Worm (Caenorhabditis elegans) whole organism, L4 larva: Measurements from ENCODE around the gene T16A9.3.

ENCODE experiments used
- egl-27 ChIP-seq: sonication (generic microtip); optimal IDR thresholded peaks from 3 replicates; lab custom pipeline; 2017; ENCODE audit warnings: missing biosample characterization, missing genetic modification reagents, missing genetic modification characterization
- lin-38 ChIP-seq: fragments of 200-800 bp; sonication (Bioruptor generic); IDR thresholded peaks from 2 replicates; pipeline ENCODE4 v1.3.6; 2022; ENCODE audit warnings: missing genetic modification reagents, missing genetic modification characterization, missing compliant biosample characterization
- pha-4 ChIP-seq, 2 experiments: fragments of 150-350 bp in 1 of 2; fragments of 200-800 bp in 1 of 2; sonication (Bioruptor generic) in 1 of 2; IDR thresholded peaks in 1 of 2; optimal IDR thresholded peaks in 1 of 2; 2 replicates each; pipeline versions ENCODE4 v1.3.6 to Lab custom; 2014 to 2022; ENCODE audit warnings: missing genetic modification characterization in 2 of 2, missing genetic modification reagents in 2 of 2, missing biosample characterization in 1 of 2, missing compliant biosample characterization in 1 of 2
- ztf-11 ChIP-seq: fragments of 150-350 bp; optimal IDR thresholded peaks from 2 replicates; lab custom pipeline; 2014; ENCODE audit warnings: missing biosample characterization, missing genetic modification characterization

DNA sequence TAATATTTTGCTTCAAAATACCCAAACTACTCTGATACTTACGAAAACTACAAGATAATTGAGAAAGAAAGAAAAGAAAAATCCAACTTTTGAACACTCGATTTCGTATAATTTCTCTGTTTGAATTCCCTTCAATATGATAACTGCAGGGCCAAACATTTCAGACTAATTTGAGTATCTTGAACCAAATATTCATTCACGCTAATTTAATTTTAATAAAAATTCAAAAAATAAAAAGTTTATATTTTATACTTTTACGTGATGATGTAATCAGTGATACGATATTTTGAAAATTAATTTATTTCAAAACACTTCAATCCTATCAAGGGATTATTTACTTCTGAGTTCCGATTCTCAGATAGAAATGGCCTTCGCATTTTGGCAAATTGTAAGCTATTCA lies 25.4 kb upstream of the T16A9.3 start, which contains the start of gene ZC376.8:
- TF ChIP-seq ztf-11 (tag; lab: Kevin White, UChicago) = no peak
- no peak for TF ChIP-seq egl-27 (tag; lab: Kevin White, UChicago)
- no peak for TF ChIP-seq lin-38 (GFP tag; lab: Robert Waterston, UW)
- no peak for TF ChIP-seq pha-4 (GFP tag; IDR thresholded peaks at IDR 0.05; lab: Robert Waterston, UW)
- TF ChIP-seq pha-4 (tag; optimal IDR thresholded peaks at IDR 0.05; lab: Kevin White, UChicago) = no peak
